Fruit fly (Drosophila melanogaster): ENCODE data around the gene Gr66a.
A peak's percentile ranks its signal among the peaks of the same experiment; 100 is the strongest.

The Gr66a gene

DNA sequence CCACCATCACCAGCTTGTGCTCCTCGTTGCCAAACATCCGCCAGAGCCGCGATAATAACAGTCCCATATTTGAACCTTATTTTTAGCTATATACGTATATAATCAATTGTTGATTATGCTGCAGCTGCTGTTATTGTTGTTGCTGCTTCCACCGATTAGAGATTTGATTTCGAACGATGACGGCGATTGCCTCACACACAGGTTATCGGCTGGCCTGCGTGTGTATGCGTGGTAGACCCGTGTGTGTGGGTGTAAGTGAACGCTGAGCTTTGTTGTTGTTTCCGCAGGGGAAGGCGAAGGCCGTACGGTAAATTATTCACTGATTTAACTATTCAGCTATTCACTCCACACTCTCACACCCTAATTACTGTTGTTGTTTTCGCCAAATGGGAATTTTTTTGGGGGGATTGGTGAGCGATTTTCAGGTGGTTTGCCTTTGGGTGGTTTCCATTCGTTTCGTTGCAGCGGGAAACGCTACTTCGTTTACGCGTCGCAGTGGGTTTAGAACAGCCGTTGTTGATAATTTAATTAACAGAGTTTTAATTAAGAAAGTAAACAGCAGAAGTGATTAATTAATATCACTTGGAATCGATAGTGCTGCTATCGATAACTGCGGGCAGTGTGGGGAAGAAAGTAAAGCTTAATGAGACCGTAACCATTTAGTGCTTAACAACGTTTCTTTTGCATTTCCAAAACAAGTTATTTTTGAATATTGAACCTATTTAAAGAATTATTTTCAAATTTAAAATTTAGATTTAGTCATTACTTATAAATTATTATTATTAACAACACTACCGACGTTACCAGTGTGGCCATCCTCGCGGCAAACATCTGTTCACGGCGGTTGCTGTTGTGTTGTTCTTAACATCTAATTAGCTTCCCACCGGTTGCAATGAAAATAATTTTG lies 7.3 kb downstream of the Gr66a start, which contains the start of the genes Arl5 and CG13671 (continued):
- peak; percentile 67; the same call in 2 of the 3 replicates for TF ChIP-seq CG14050 (GFP tag; IDR thresholded peaks at IDR 0.05)
- peak; percentile 79 for TF ChIP-seq CG17829 (tag; optimal IDR thresholded peaks at IDR 0.05)
- peak; percentile 39 for TF ChIP-seq CG8944 (GFP tag; optimal IDR thresholded peaks at IDR 0.05)
- TF ChIP-seq sc (optimal IDR thresholded peaks at IDR 0.05), result no peak
- TF ChIP-seq sc (GFP tag; optimal IDR thresholded peaks at IDR 0.05), result peak; percentile 61
- TF ChIP-seq ATbp (GFP tag; optimal IDR thresholded peaks at IDR 0.05), result peak; percentile 34
- TF ChIP-seq zen (tag; optimal IDR thresholded peaks at IDR 0.05), result peak; percentile 90
- TF ChIP-seq Hr39 (optimal IDR thresholded peaks at IDR 0.05), result no peak
- peak; percentile 44; the same call in 2 of the 3 replicates for TF ChIP-seq zen2 (GFP tag; IDR thresholded peaks at IDR 0.05; ENCODE audit: partially characterized antibody)
- peak; percentile 62 for TF ChIP-seq HmgZ (tag; optimal IDR thresholded peaks at IDR 0.05)
- TF ChIP-seq Nf-YA (GFP tag; IDR thresholded peaks at IDR 0.05), result peak; percentile 74
- 0 out of 3 replicates have a peak, but pooled peaks have one; percentile 56 for TF ChIP-seq mld (GFP tag; IDR thresholded peaks at IDR 0.05; ENCODE audit: partially characterized antibody)
- no peak for TF ChIP-seq yki (optimal IDR thresholded peaks at IDR 0.05)
- peak; percentile 85 for TF ChIP-seq CG1602 (GFP tag; optimal IDR thresholded peaks at IDR 0.05)
- peak; percentile 25 for TF ChIP-seq nau (GFP tag; optimal IDR thresholded peaks at IDR 0.05)
- peak; percentile 74 for TF ChIP-seq CG4404 (GFP tag; IDR thresholded peaks at IDR 0.05)
- no peak for TF ChIP-seq CG6854 (GFP tag; optimal IDR thresholded peaks at IDR 0.05)
- no peak for TF ChIP-seq CG15479 (GFP tag; optimal IDR thresholded peaks at IDR 0.05)
- peak; percentile 63 for TF ChIP-seq psq (GFP tag; optimal IDR thresholded peaks at IDR 0.05)
- no peak for TF ChIP-seq CG13894 (tag; optimal IDR thresholded peaks at IDR 0.05)
- no peak; the same call in 1 of the 2 replicates for TF ChIP-seq CG42726 (GFP tag; IDR thresholded peaks at IDR 0.05; ENCODE audit: partially characterized antibody)
- TF ChIP-seq CG10321 (GFP tag; IDR thresholded peaks at IDR 0.05), result 0 out of 2 replicates have a peak, but pooled peaks have one; percentile 28
- peak; percentile 76 for TF ChIP-seq H2.0 (GFP tag; IDR thresholded peaks at IDR 0.05)
- TF ChIP-seq sd (tag; optimal IDR thresholded peaks at IDR 0.05), result no peak
- peak; percentile 73 for TF ChIP-seq Ssrp (tag; optimal IDR thresholded peaks at IDR 0.05)
- TF ChIP-seq MBD-R2 (GFP tag; IDR thresholded peaks at IDR 0.05), result peak; percentile 94
- peak; percentile 86 for TF ChIP-seq Chrac-16 (GFP tag; optimal IDR thresholded peaks at IDR 0.05)
- TF ChIP-seq bowl (GFP tag; IDR thresholded peaks at IDR 0.05), result no peak
- TF ChIP-seq Six4 (GFP tag; optimal IDR thresholded peaks at IDR 0.05), result peak; percentile 66
- TF ChIP-seq slbo (GFP tag; IDR thresholded peaks at IDR 0.05), result peak; percentile 92
- peak; percentile 83 for TF ChIP-seq CG18599 (GFP tag; optimal IDR thresholded peaks at IDR 0.05)
- peak; percentile 72; the same call in 1 of the 2 replicates for TF ChIP-seq sna (GFP tag; IDR thresholded peaks at IDR 0.05; ENCODE audit: partially characterized antibody)
- TF ChIP-seq otp (GFP tag; IDR thresholded peaks at IDR 0.05), result peak; percentile 87
- no peak for TF ChIP-seq Neu2 (GFP tag; optimal IDR thresholded peaks at IDR 0.05; ENCODE audit: borderline replicate concordance)
- no peak for TF ChIP-seq Gsc (GFP tag; IDR thresholded peaks at IDR 0.05)
- peak; percentile 33; the same call in 1 of the 2 replicates for TF ChIP-seq CG7372 (GFP tag; IDR thresholded peaks at IDR 0.05)
- no peak for TF ChIP-seq gsb (GFP tag; IDR thresholded peaks at IDR 0.05)
- TF ChIP-seq CG1603 (tag; optimal IDR thresholded peaks at IDR 0.05), result peak; percentile 25
- peak; percentile 47 for TF ChIP-seq CG7928 (GFP tag; optimal IDR thresholded peaks at IDR 0.05)
- peak; percentile 76 for TF ChIP-seq CG14014 (GFP tag; IDR thresholded peaks at IDR 0.05)
- TF ChIP-seq CG13624 (GFP tag; optimal IDR thresholded peaks at IDR 0.05), result peak; percentile 42
- TF ChIP-seq CG6272 (GFP tag; IDR thresholded peaks at IDR 0.05), result peak; percentile 67
- TF ChIP-seq Dbx (GFP tag; IDR thresholded peaks at IDR 0.05), result peak; percentile 85
- TF ChIP-seq usp (GFP tag; optimal IDR thresholded peaks at IDR 0.05), result no peak
- TF ChIP-seq CG15269 (tag; optimal IDR thresholded peaks at IDR 0.05), result no peak
- peak; percentile 38 for TF ChIP-seq Fer1 (GFP tag; optimal IDR thresholded peaks at IDR 0.05)
- no peak for TF ChIP-seq Hey (tag; optimal IDR thresholded peaks at IDR 0.05)
- no peak for TF ChIP-seq crc (GFP tag; optimal IDR thresholded peaks at IDR 0.05)
- TF ChIP-seq sima (GFP tag; optimal IDR thresholded peaks at IDR 0.05), result no peak
